Worm (Caenorhabditis elegans): ENCODE results near the gene ZK355.3.

ce11 chrII:2923617-2924016 is 3.8 kb downstream of the ZK355.3 start, which contains the start of gene ZK355.2:
- TF ChIP-seq sem-4 (tag; optimal IDR thresholded peaks at IDR 0.05) (no peak), egl-27 (tag; optimal IDR thresholded peaks at IDR 0.05) (no peak), ama-1 (optimal IDR thresholded peaks at IDR 0.05) (no peak)
